Worm (Caenorhabditis elegans) whole organism, young adult: ENCODE measurements around the gene K10C2.6.

ENCODE experiments used
- Y53F4B.3 ChIP-seq: fragments of 200-800 bp; sonication (Bioruptor generic); IDR thresholded peaks from 2 replicates; pipeline ENCODE4 v1.3.6; 2022; ENCODE audit warnings: missing genetic modification reagents, missing genetic modification characterization, missing compliant biosample characterization
- Y67H2A.10 ChIP-seq: fragments of 200-800 bp; sonication (Bioruptor generic); conservative IDR thresholded peaks from 2 replicates; pipeline ENCODE4 v1.3.6; 2022; ENCODE audit warnings: missing genetic modification reagents, missing genetic modification characterization, missing compliant biosample characterization
- akir-1 ChIP-seq: fragments of 200-800 bp; sonication (Bioruptor generic); optimal IDR thresholded peaks from 2 replicates; lab custom pipeline; 2018; ENCODE audit warnings: mild to moderate bottlenecking, missing genetic modification characterization, moderate library complexity, missing compliant biosample characterization
- ama-1 ChIP-seq, 3 experiments: fragments of 150-350 bp in 1 of 3; sonication (generic microtip) in 2 of 3; optimal IDR thresholded peaks; 2 replicates each; lab custom pipeline; 2014 to 2018; ENCODE audit warnings: missing biosample characterization in 2 of 3, missing genetic modification characterization in 2 of 3, missing genetic modification reagents in 2 of 3
- aptf-3 ChIP-seq: fragments of 200-800 bp; sonication (Bioruptor generic); IDR thresholded peaks from 2 replicates; pipeline ENCODE4 v1.3.6; 2022; ENCODE audit warnings: missing genetic modification characterization, missing compliant biosample characterization
- hmg-1.2 ChIP-seq: fragments of 200-800 bp; sonication (Bioruptor generic); IDR thresholded peaks from 2 replicates; pipeline ENCODE4 v1.3.6; 2022; ENCODE audit warnings: missing genetic modification reagents, missing genetic modification characterization, missing compliant biosample characterization
- madf-10 ChIP-seq: sonication (generic microtip); optimal IDR thresholded peaks from 2 replicates; lab custom pipeline; 2016; ENCODE audit warnings: mild to moderate bottlenecking, missing genetic modification characterization, missing compliant biosample characterization
- mcd-1 ChIP-seq: fragments of 200-800 bp; sonication (Bioruptor generic); IDR thresholded peaks from 2 replicates; pipeline ENCODE4 v1.3.6; 2022; ENCODE audit warnings: missing genetic modification reagents, missing genetic modification characterization, missing compliant biosample characterization
- mel-28 ChIP-seq: sonication (generic microtip); optimal IDR thresholded peaks from 2 replicates; lab custom pipeline; 2016; ENCODE audit warnings: borderline replicate concordance, mild to moderate bottlenecking, missing genetic modification characterization, missing compliant biosample characterization
- nfya-1 ChIP-seq: sonication (generic microtip); optimal IDR thresholded peaks from 2 replicates; lab custom pipeline; 2017; ENCODE audit warnings: antibody characterized with exemption, missing compliant biosample characterization, missing genetic modification characterization, borderline replicate concordance; ENCODE audit not compliant: insufficient read depth
- pha-4 ChIP-seq: fragments of 150-350 bp; sonication (generic microtip); optimal IDR thresholded peaks from 2 replicates; lab custom pipeline; 2014; ENCODE audit warnings: missing biosample characterization, missing genetic modification reagents, missing genetic modification characterization
- ztf-26 ChIP-seq: sonication (generic microtip); optimal IDR thresholded peaks from 2 replicates; lab custom pipeline; 2017; ENCODE audit warnings: missing genetic modification characterization, missing compliant biosample characterization
- ztf-3 ChIP-seq: fragments of 200-800 bp; sonication (Bioruptor generic); optimal IDR thresholded peaks from 2 replicates; lab custom pipeline; 2018; ENCODE audit warnings: mild to moderate bottlenecking, missing genetic modification characterization, missing compliant biosample characterization

DNA sequence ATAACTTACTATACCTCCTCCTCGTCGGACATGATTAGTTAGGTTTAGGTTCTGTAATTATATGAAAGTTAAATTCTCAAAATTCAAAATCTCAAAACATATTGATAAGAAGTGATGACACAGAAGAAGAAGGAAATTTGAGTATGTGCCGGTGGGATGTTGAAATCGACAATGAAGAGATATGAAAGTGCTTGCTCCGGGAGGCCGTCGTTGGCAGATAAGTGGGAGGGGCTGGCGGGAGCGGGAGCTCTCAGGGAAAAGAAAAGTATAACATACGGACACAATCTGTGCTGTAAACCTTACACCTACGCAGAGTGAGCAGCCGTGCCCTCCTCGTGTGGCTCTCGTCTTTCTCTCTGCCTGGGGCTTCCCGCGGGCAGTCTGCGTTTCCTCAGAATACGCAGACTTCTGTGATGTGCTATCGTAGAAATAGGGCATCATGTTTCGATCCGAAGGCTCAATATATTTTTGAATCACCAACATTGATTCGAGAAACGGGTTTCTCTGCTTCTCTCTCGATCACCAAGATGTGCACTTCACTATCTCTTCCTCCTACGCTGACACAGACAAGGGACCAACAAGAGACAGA, 41.0 kb upstream of the K10C2.6 start, which contains the start of gene mup-2:
- no peak for TF ChIP-seq pha-4 (tag; lab: Kevin White, UChicago)
- TF ChIP-seq madf-10 (tag; lab: Kevin White, UChicago): no peak
- TF ChIP-seq mel-28 (tag; lab: Kevin White, UChicago): no peak
- TF ChIP-seq nfya-1 (tag; lab: Kevin White, UChicago): no peak
- no peak for TF ChIP-seq aptf-3 (GFP tag; lab: Robert Waterston, UW)
- no peak for TF ChIP-seq mcd-1 (GFP tag; lab: Robert Waterston, UW)
- no peak for TF ChIP-seq Y67H2A.10
- TF ChIP-seq ama-1 (optimal IDR thresholded peaks at IDR 0.05; lab: Kevin White, UChicago): no peak
- no peak for TF ChIP-seq ama-1 (GFP tag; optimal IDR thresholded peaks at IDR 0.05; lab: Kevin White, UChicago)
- no peak for TF ChIP-seq hmg-1.2
- TF ChIP-seq Y53F4B.3 (GFP tag; lab: Robert Waterston, UW): no peak
- no peak for TF ChIP-seq akir-1 (GFP tag; lab: Kevin White, UChicago)
- no peak for TF ChIP-seq ztf-3
- TF ChIP-seq ztf-26 (tag; lab: Kevin White, UChicago): no peak
